Fruit fly (Drosophila melanogaster) whole organism, embryonic: ENCODE results near the gene Zpr1.
A peak's percentile ranks its signal among the peaks of the same experiment; 100 is the strongest.

Experiments
- Antp ChIP-seq: fragments of 200-800 bp; sonication (Bioruptor generic); optimal IDR thresholded peaks from 3 replicates; lab custom pipeline; 2016; ENCODE audit warnings: missing biosample characterization, missing genetic modification characterization
- BEAF-32 ChIP-seq: fragments of 200-800 bp; sonication (Bioruptor generic); optimal IDR thresholded peaks from 3 replicates; lab custom pipeline; 2017; ENCODE audit warnings: missing biosample characterization, missing genetic modification characterization, mild to moderate bottlenecking, moderate library complexity, missing genetic modification reagents
- Bgb ChIP-seq: fragments of 200-800 bp; sonication (Bioruptor generic); IDR thresholded peaks from 2 replicates; pipeline ENCODE4 v1.3.6; 2022; ENCODE audit warnings: missing biosample characterization, missing genetic modification characterization; ENCODE audit not compliant: partially characterized antibody
- C15 ChIP-seq: fragments of 200-800 bp; sonication (Bioruptor generic); IDR thresholded peaks from 3 replicates; pipeline ENCODE4 v1.3.6; 2022; ENCODE audit warnings: missing biosample characterization, missing genetic modification characterization
- CG11085 ChIP-seq: fragments of 200-800 bp; sonication (Bioruptor generic); IDR thresholded peaks from 2 replicates; pipeline ENCODE4 v1.3.6; 2022; ENCODE audit warnings: missing biosample characterization, missing genetic modification characterization
- CG12104 ChIP-seq: fragments of 200-800 bp; sonication (Bioruptor generic); optimal IDR thresholded peaks from 3 replicates; lab custom pipeline; 2016; ENCODE audit warnings: missing biosample characterization, missing genetic modification characterization
- CG14710 ChIP-seq: fragments of 200-800 bp; sonication (Bioruptor generic); optimal IDR thresholded peaks from 3 replicates; lab custom pipeline; 2019; ENCODE audit warnings: missing biosample characterization, mild to moderate bottlenecking, missing genetic modification characterization, moderate library complexity
- CG1603 ChIP-seq: fragments of 200-800 bp; sonication (Bioruptor generic); optimal IDR thresholded peaks from 2 replicates; lab custom pipeline; 2019; ENCODE audit warnings: missing biosample characterization, mild to moderate bottlenecking, missing genetic modification characterization, moderate library complexity
- CG16815 ChIP-seq: fragments of 200-800 bp; sonication (Bioruptor generic); optimal IDR thresholded peaks from 3 replicates; lab custom pipeline; 2017; ENCODE audit warnings: missing biosample characterization, mild to moderate bottlenecking, missing genetic modification characterization
- CG18011 ChIP-seq: fragments of 200-800 bp; sonication (Bioruptor generic); optimal IDR thresholded peaks from 2 replicates; lab custom pipeline; 2017; ENCODE audit warnings: missing biosample characterization, missing genetic modification characterization, mild to moderate bottlenecking, moderate library complexity, missing genotype
- CG2129 ChIP-seq: fragments of 200-800 bp; sonication (Bioruptor generic); IDR thresholded peaks from 2 replicates; pipeline ENCODE4 v1.3.6; 2022; ENCODE audit warnings: missing biosample characterization, missing genetic modification characterization; ENCODE audit not compliant: partially characterized antibody
- CG3163 ChIP-seq: fragments of 200-800 bp; sonication (Bioruptor generic); optimal IDR thresholded peaks from 3 replicates; lab custom pipeline; 2016; ENCODE audit warnings: missing biosample characterization, missing genetic modification characterization
- CG32532 ChIP-seq: fragments of 200-800 bp; sonication (Bioruptor generic); IDR thresholded peaks from 2 replicates; pipeline ENCODE4 v1.3.6; 2022; ENCODE audit warnings: missing biosample characterization, missing genetic modification characterization
- CG34224 ChIP-seq: fragments of 200-800 bp; sonication (Bioruptor generic); IDR thresholded peaks from 3 replicates; pipeline ENCODE4 v1.3.6; 2022; ENCODE audit warnings: missing biosample characterization, missing genetic modification characterization; ENCODE audit not compliant: partially characterized antibody
- CG3995 ChIP-seq: fragments of 200-800 bp; sonication (Bioruptor generic); optimal IDR thresholded peaks from 3 replicates; lab custom pipeline; 2016; ENCODE audit warnings: missing biosample characterization, missing genetic modification characterization
- CG4360 ChIP-seq: fragments of 200-800 bp; sonication (Bioruptor generic); IDR thresholded peaks from 2 replicates; pipeline ENCODE4 v1.3.6; 2022; ENCODE audit warnings: missing biosample characterization, missing genetic modification characterization
- CG8944 ChIP-seq: fragments of 200-800 bp; sonication (Bioruptor generic); optimal IDR thresholded peaks from 3 replicates; lab custom pipeline; 2016; ENCODE audit warnings: missing biosample characterization, missing genetic modification characterization
- CG9727 ChIP-seq: fragments of 200-800 bp; sonication (Bioruptor generic); optimal IDR thresholded peaks from 3 replicates; lab custom pipeline; 2017; ENCODE audit warnings: missing biosample characterization, mild to moderate bottlenecking, missing genetic modification characterization
- CG9797 ChIP-seq: fragments of 200-800 bp; sonication (Bioruptor generic); optimal IDR thresholded peaks from 3 replicates; lab custom pipeline; 2018; ENCODE audit warnings: missing biosample characterization, mild to moderate bottlenecking, missing genetic modification characterization
- CG9932 ChIP-seq: fragments of 200-800 bp; sonication (Bioruptor generic); IDR thresholded peaks from 2 replicates; pipeline ENCODE4 v1.3.6; 2022; ENCODE audit warnings: missing biosample characterization, missing genetic modification characterization
- Doc2 ChIP-seq: fragments of 200-800 bp; sonication (Bioruptor generic); IDR thresholded peaks from 2 replicates; pipeline ENCODE4 v1.3.6; 2022; ENCODE audit warnings: missing biosample characterization, missing genetic modification characterization
- Doc3 ChIP-seq: fragments of 200-800 bp; sonication (Bioruptor generic); IDR thresholded peaks from 3 replicates; pipeline ENCODE4 v1.3.6; 2022; ENCODE audit warnings: missing biosample characterization, missing genetic modification characterization; ENCODE audit not compliant: partially characterized antibody
- Dp ChIP-seq: fragments of 200-800 bp; sonication (Bioruptor generic); optimal IDR thresholded peaks from 2 replicates; lab custom pipeline; 2018; ENCODE audit warnings: missing biosample characterization, mild to moderate bottlenecking, missing genetic modification characterization, moderate library complexity
- Dref ChIP-seq: fragments of 200-800 bp; sonication (Bioruptor generic); IDR thresholded peaks from 2 replicates; pipeline ENCODE4 v1.3.6; 2022; ENCODE audit warnings: missing biosample characterization, missing genetic modification characterization
- MBD-R2 ChIP-seq: fragments of 200-800 bp; sonication (Bioruptor generic); IDR thresholded peaks from 2 replicates; pipeline ENCODE4 v1.3.6; 2022; ENCODE audit warnings: missing biosample characterization, missing genetic modification characterization
- MTF-1 ChIP-seq: fragments of 200-800 bp; sonication (Bioruptor generic); optimal IDR thresholded peaks from 2 replicates; lab custom pipeline; 2018; ENCODE audit warnings: missing biosample characterization, mild to moderate bottlenecking, missing genetic modification characterization, borderline replicate concordance
- Sin3A ChIP-seq: fragments of >200 bp; optimal IDR thresholded peaks from 2 replicates; lab custom pipeline; 2018
- Sry-δ ChIP-seq: fragments of 200-800 bp; sonication (Bioruptor generic); optimal IDR thresholded peaks from 2 replicates; lab custom pipeline; 2016; ENCODE audit warnings: missing biosample characterization, missing genetic modification characterization
- al ChIP-seq: fragments of 200-800 bp; sonication (Bioruptor generic); IDR thresholded peaks from 2 replicates; pipeline ENCODE4 v1.3.6; 2022; ENCODE audit warnings: missing biosample characterization, missing genetic modification characterization
- aop ChIP-seq: fragments of 200-800 bp; sonication (Bioruptor generic); IDR thresholded peaks from 2 replicates; pipeline ENCODE4 v1.3.6; 2022; ENCODE audit warnings: missing biosample characterization, missing genetic modification characterization
- br ChIP-seq: fragments of >200 bp; optimal IDR thresholded peaks from 2 replicates; lab custom pipeline; 2017
- cas ChIP-seq: fragments of 200-800 bp; sonication (Bioruptor generic); IDR thresholded peaks from 2 replicates; pipeline ENCODE4 v1.3.6; 2022; ENCODE audit warnings: missing biosample characterization, missing genetic modification characterization
- chn ChIP-seq: fragments of 200-800 bp; sonication (Bioruptor generic); optimal IDR thresholded peaks from 2 replicates; lab custom pipeline; 2016; ENCODE audit warnings: missing biosample characterization, missing genetic modification characterization
- crp ChIP-seq, 2 experiments: fragments of 200-800 bp; sonication (Bioruptor generic); optimal IDR thresholded peaks; 2 replicates in 1 of 2; 3 replicates in 1 of 2; lab custom pipeline; 2017; ENCODE audit warnings: missing biosample characterization in 2 of 2, missing genetic modification characterization in 2 of 2, mild to moderate bottlenecking in 1 of 2, moderate library complexity in 1 of 2
- dimm ChIP-seq: fragments of 200-800 bp; sonication (Bioruptor generic); IDR thresholded peaks from 2 replicates; pipeline ENCODE4 v1.3.6; 2022; ENCODE audit warnings: missing biosample characterization, missing genetic modification characterization
- emc ChIP-seq: fragments of 200-800 bp; sonication (Bioruptor generic); optimal IDR thresholded peaks from 2 replicates; lab custom pipeline; 2016; ENCODE audit warnings: missing biosample characterization, missing genetic modification characterization
- grn ChIP-seq: fragments of 200-800 bp; sonication (Bioruptor generic); optimal IDR thresholded peaks from 3 replicates; lab custom pipeline; 2017; ENCODE audit warnings: missing biosample characterization, missing genetic modification characterization
- her ChIP-seq: fragments of 200-800 bp; sonication (Bioruptor generic); optimal IDR thresholded peaks from 2 replicates; lab custom pipeline; 2016; ENCODE audit warnings: missing biosample characterization, missing genetic modification characterization
- ken ChIP-seq: fragments of 200-800 bp; sonication (Bioruptor generic); IDR thresholded peaks from 3 replicates; pipeline ENCODE4 v1.3.6; 2022; ENCODE audit warnings: missing biosample characterization, missing genetic modification characterization
- lbe ChIP-seq: fragments of 200-800 bp; sonication (Bioruptor generic); optimal IDR thresholded peaks from 2 replicates; lab custom pipeline; 2016; ENCODE audit warnings: missing biosample characterization, mild to moderate bottlenecking, missing genetic modification characterization
- lilli ChIP-seq: fragments of 200-800 bp; sonication (Bioruptor generic); optimal IDR thresholded peaks from 3 replicates; lab custom pipeline; 2016; ENCODE audit warnings: missing biosample characterization, missing genetic modification characterization
- luna ChIP-seq: fragments of 200-800 bp; sonication (Bioruptor generic); optimal IDR thresholded peaks from 2 replicates; lab custom pipeline; 2016; ENCODE audit warnings: missing biosample characterization, missing genetic modification characterization
- ro ChIP-seq: fragments of 200-800 bp; sonication (Bioruptor generic); IDR thresholded peaks from 2 replicates; pipeline ENCODE4 v1.3.6; 2022; ENCODE audit warnings: missing biosample characterization, missing genetic modification characterization
- scrt ChIP-seq: fragments of 200-800 bp; sonication (Bioruptor generic); optimal IDR thresholded peaks from 2 replicates; lab custom pipeline; 2018; ENCODE audit warnings: missing biosample characterization, mild to moderate bottlenecking, missing genetic modification characterization, moderate library complexity
- sens-2 ChIP-seq: fragments of 200-800 bp; sonication (Bioruptor generic); IDR thresholded peaks from 2 replicates; pipeline ENCODE4 v1.3.6; 2022; ENCODE audit warnings: missing biosample characterization, missing genetic modification characterization
- shn ChIP-seq: fragments of 200-800 bp; sonication (Bioruptor generic); optimal IDR thresholded peaks from 3 replicates; lab custom pipeline; 2016; ENCODE audit warnings: missing biosample characterization, missing genetic modification characterization
- sqz ChIP-seq: fragments of 200-800 bp; sonication (Bioruptor generic); optimal IDR thresholded peaks from 3 replicates; lab custom pipeline; 2018; ENCODE audit warnings: missing biosample characterization, mild to moderate bottlenecking, missing genetic modification characterization
- ssp ChIP-seq: fragments of 200-800 bp; sonication (Bioruptor generic); IDR thresholded peaks from 2 replicates; pipeline ENCODE4 v1.3.6; 2022; ENCODE audit warnings: missing biosample characterization, missing genetic modification characterization
- unc-4 ChIP-seq: fragments of 200-800 bp; sonication (Bioruptor generic); IDR thresholded peaks from 2 replicates; pipeline ENCODE4 v1.3.6; 2022; ENCODE audit warnings: missing biosample characterization, missing genetic modification characterization; ENCODE audit not compliant: partially characterized antibody
- wor ChIP-seq: fragments of 200-800 bp; sonication (Bioruptor generic); IDR thresholded peaks from 2 replicates; pipeline ENCODE4 v1.3.6; 2022; ENCODE audit warnings: missing biosample characterization, missing genetic modification characterization
- zen2 ChIP-seq: fragments of 200-800 bp; sonication (Bioruptor generic); IDR thresholded peaks from 3 replicates; pipeline ENCODE4 v1.3.6; 2022; ENCODE audit warnings: missing biosample characterization, missing genetic modification characterization; ENCODE audit not compliant: partially characterized antibody
- zf30C ChIP-seq: fragments of 200-800 bp; sonication (Bioruptor generic); optimal IDR thresholded peaks from 3 replicates; lab custom pipeline; 2018; ENCODE audit warnings: missing biosample characterization, mild to moderate bottlenecking, missing genetic modification characterization

Gene Zpr1

DNA sequence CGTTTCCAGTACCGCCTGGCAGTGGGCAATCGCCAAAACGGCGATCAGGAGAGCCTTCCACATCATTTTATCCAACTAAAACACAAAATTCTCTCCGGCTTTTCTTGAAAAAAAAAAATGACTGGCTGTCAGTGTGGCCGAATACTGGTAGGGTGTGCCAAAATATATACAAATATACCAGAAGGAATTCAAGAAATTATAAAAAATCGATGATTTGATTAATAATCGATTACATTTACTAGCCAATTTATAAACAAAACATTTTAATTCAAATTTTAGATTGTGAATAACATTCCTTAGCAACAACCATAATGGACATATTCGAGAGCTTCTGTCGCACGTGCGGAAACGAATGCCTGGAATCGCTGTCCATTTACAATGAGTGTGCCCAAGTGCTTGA lies 3.5 kb downstream of the Zpr1 start, which contains the start of the genes Ost48 and Dlip1:
Gene Ost48 (minus strand): TSS at position 150 of the 400 bp plus-strand sequence.
Gene Dlip1 (plus strand): TSS at position 257 of the 400 bp plus-strand sequence.
- TF ChIP-seq dimm = no peak
- no peak for TF ChIP-seq lbe (GFP tag; lab: Kevin White, UChicago)
- no peak for TF ChIP-seq CG3995 (GFP tag; lab: Kevin White, UChicago)
- no peak for TF ChIP-seq scrt (GFP tag; lab: Kevin White, UChicago)
- TF ChIP-seq CG2129 = no peak
- no peak for TF ChIP-seq CG8944 (GFP tag; lab: Kevin White, UChicago)
- no peak for TF ChIP-seq zf30C (GFP tag; lab: Kevin White, UChicago)
- TF ChIP-seq CG1603 = no peak
- TF ChIP-seq CG34224 (GFP tag; lab: Robert Waterston, UW) = peak; percentile 28; the same call in 1 of the 3 replicates
- peak; percentile 67 for TF ChIP-seq Dref (GFP tag; lab: Robert Waterston, UW)
- TF ChIP-seq Dp = peak; percentile 51
- TF ChIP-seq C15 = no peak
- TF ChIP-seq CG9797 (GFP tag; lab: Kevin White, UChicago) = peak; percentile 67
- no peak for TF ChIP-seq CG9727 (GFP tag; lab: Kevin White, UChicago)
- TF ChIP-seq br (lab: Kevin White, UChicago) = no peak
- TF ChIP-seq chn (GFP tag; lab: Kevin White, UChicago) = no peak
- TF ChIP-seq BEAF-32 (GFP tag; lab: Kevin White, UChicago) = peak; percentile 61
- TF ChIP-seq zen2 (GFP tag; lab: Robert Waterston, UW) = no peak
- no peak for TF ChIP-seq MTF-1 (GFP tag; lab: Kevin White, UChicago)
- no peak for TF ChIP-seq her
- no peak for TF ChIP-seq CG9932 (GFP tag; lab: Robert Waterston, UW)
- TF ChIP-seq aop (GFP tag; lab: Robert Waterston, UW) = no peak
- peak; percentile 40 for TF ChIP-seq Sry-δ (GFP tag; lab: Kevin White, UChicago)
- TF ChIP-seq CG18011 (GFP tag; lab: Kevin White, UChicago) = no peak
- no peak for TF ChIP-seq cas (GFP tag; lab: Robert Waterston, UW)
- no peak for TF ChIP-seq CG4360 (GFP tag; lab: Robert Waterston, UW)
- no peak for TF ChIP-seq grn (GFP tag; lab: Kevin White, UChicago)
- peak; percentile 12 for TF ChIP-seq CG14710
- no peak for TF ChIP-seq shn (GFP tag; lab: Kevin White, UChicago)
- TF ChIP-seq CG16815 (GFP tag; lab: Kevin White, UChicago) = no peak
- peak; percentile 77 for TF ChIP-seq sqz (GFP tag; lab: Kevin White, UChicago)
- no peak for TF ChIP-seq luna (GFP tag; lab: Kevin White, UChicago)
- no peak for TF ChIP-seq CG3163
- TF ChIP-seq CG11085 = no peak
- no peak for TF ChIP-seq sens-2 (GFP tag; lab: Robert Waterston, UW)
- no peak for TF ChIP-seq Doc3
- peak in 1 of 2 experiments; percentile 18 for TF ChIP-seq crp (GFP tag; optimal IDR thresholded peaks at IDR 0.05; lab: Kevin White, UChicago)
- TF ChIP-seq CG12104 (GFP tag; lab: Kevin White, UChicago) = no peak
- no peak for TF ChIP-seq ssp (GFP tag; lab: Robert Waterston, UW)
- peak; percentile 52; the same call in 1 of the 2 replicates for TF ChIP-seq unc-4 (GFP tag; lab: Robert Waterston, UW)
- peak; percentile 24 for TF ChIP-seq Sin3A (lab: Kevin White, UChicago)
- no peak for TF ChIP-seq wor (GFP tag; lab: Robert Waterston, UW)
- TF ChIP-seq Antp (GFP tag; lab: Kevin White, UChicago) = no peak
- no peak for TF ChIP-seq lilli (GFP tag; lab: Kevin White, UChicago)
- TF ChIP-seq al (GFP tag; lab: Robert Waterston, UW) = no peak
- no peak for TF ChIP-seq ro (GFP tag; lab: Robert Waterston, UW)
- no peak for TF ChIP-seq Doc2 (GFP tag; lab: Robert Waterston, UW)
- peak; percentile 7; the same call in 1 of the 2 replicates for TF ChIP-seq MBD-R2 (GFP tag; lab: Robert Waterston, UW)
- TF ChIP-seq emc = no peak
- TF ChIP-seq Bgb (GFP tag; lab: Robert Waterston, UW) = 0 out of 2 replicates have a peak, but pooled peaks have one; percentile 15
- TF ChIP-seq CG32532 = no peak
- TF ChIP-seq ken (GFP tag; lab: Robert Waterston, UW) = no peak
